Worm (Caenorhabditis elegans): ENCODE data around the gene nspg-8.

- no peak for TF ChIP-seq ama-1 (optimal IDR thresholded peaks at IDR 0.05)
- TF ChIP-seq ama-1 (GFP tag; optimal IDR thresholded peaks at IDR 0.05) = no peak
- TF ChIP-seq atf-7 (tag; optimal IDR thresholded peaks at IDR 0.05) = no peak
- no peak for TF ChIP-seq lir-1 (GFP tag; conservative IDR thresholded peaks at IDR 0.05)
Measured at ce11 chrIII:1207852-1208251, 26.0 kb downstream of the nspg-8 start, which contains the start of gene orc-3.
